Worm (Caenorhabditis elegans) whole organism, L1 larva: ENCODE measurements around the gene cyh-1.

Experiments used
- C34B4.2 ChIP-seq: sonication (generic microtip); optimal IDR thresholded peaks from 2 replicates; lab custom pipeline; 2017; ENCODE audit warnings: mild to moderate bottlenecking, missing genetic modification characterization, missing compliant biosample characterization
- aha-1 ChIP-seq: fragments of 150-350 bp; optimal IDR thresholded peaks from 2 replicates; lab custom pipeline; 2014; ENCODE audit warnings: missing biosample characterization, missing genetic modification characterization
- ces-1 ChIP-seq: fragments of 150-350 bp; optimal IDR thresholded peaks from 2 replicates; lab custom pipeline; 2014; ENCODE audit warnings: missing biosample characterization, missing genetic modification reagents, missing genetic modification characterization
- fkh-10 ChIP-seq: sonication (generic microtip); optimal IDR thresholded peaks from 2 replicates; lab custom pipeline; 2017; ENCODE audit warnings: missing biosample characterization, missing genetic modification reagents, missing genetic modification characterization
- lin-14 ChIP-seq: fragments of 200-800 bp; sonication (Bioruptor generic); optimal IDR thresholded peaks from 2 replicates; lab custom pipeline; 2018; ENCODE audit warnings: mild to moderate bottlenecking, missing genetic modification characterization, moderate library complexity, missing compliant biosample characterization
- lir-3 ChIP-seq: sonication (generic microtip); optimal IDR thresholded peaks from 2 replicates; lab custom pipeline; 2016; ENCODE audit warnings: mild to moderate bottlenecking, missing genetic modification characterization, moderate library complexity, missing compliant biosample characterization; ENCODE audit not compliant: poor library complexity
- nhr-76 ChIP-seq: sonication (generic microtip); optimal IDR thresholded peaks from 2 replicates; lab custom pipeline; 2017; ENCODE audit warnings: missing biosample characterization, missing genetic modification characterization
- nhr-90 ChIP-seq: sonication (generic microtip); optimal IDR thresholded peaks from 2 replicates; lab custom pipeline; 2016; ENCODE audit warnings: mild to moderate bottlenecking, missing genetic modification characterization, missing compliant biosample characterization; ENCODE audit not compliant: poor library complexity
- rnt-1 ChIP-seq: sonication (generic microtip); optimal IDR thresholded peaks from 2 replicates; lab custom pipeline; 2016; ENCODE audit warnings: mild to moderate bottlenecking, missing genetic modification characterization, moderate library complexity, missing compliant biosample characterization

DNA sequence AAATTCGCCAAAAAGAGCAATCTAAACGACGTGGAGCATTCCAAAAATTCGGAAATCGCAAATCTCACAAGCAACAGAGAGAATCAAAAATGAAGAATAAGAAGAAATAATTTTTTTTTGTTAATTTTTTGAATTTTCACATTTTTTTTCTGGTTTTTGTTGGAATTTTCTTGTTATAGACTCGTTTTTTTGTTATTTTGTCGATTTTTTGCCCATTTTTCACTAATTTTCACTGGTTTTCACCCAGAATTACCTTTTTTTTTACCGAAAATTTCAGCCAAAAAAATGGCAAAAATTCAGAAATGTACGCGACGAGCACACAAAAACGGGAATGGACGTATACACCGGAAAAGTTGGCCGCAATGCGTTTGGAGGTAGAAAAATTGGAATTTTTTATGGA, at the start of gene cyh-1:
- no peak for TF ChIP-seq nhr-90 (tag; lab: Kevin White, UChicago)
- TF ChIP-seq lir-3 (tag; lab: Kevin White, UChicago), result no peak
- TF ChIP-seq rnt-1 (tag; lab: Kevin White, UChicago), result no peak
- no peak for TF ChIP-seq nhr-76 (tag; lab: Kevin White, UChicago)
- no peak for TF ChIP-seq fkh-10 (GFP tag; lab: Kevin White, UChicago)
- TF ChIP-seq aha-1 (tag; lab: Kevin White, UChicago), result no peak
- TF ChIP-seq lin-14 (GFP tag; lab: Kevin White, UChicago), result no peak
- TF ChIP-seq C34B4.2 (tag; lab: Kevin White, UChicago), result no peak
- TF ChIP-seq ces-1 (GFP tag; lab: Kevin White, UChicago), result no peak
